Fruit fly (Drosophila melanogaster): Measurements from ENCODE around the gene CG12003.
A peak's percentile ranks its signal among the peaks of the same experiment; 100 is the strongest.

The CG12003 gene

DNA sequence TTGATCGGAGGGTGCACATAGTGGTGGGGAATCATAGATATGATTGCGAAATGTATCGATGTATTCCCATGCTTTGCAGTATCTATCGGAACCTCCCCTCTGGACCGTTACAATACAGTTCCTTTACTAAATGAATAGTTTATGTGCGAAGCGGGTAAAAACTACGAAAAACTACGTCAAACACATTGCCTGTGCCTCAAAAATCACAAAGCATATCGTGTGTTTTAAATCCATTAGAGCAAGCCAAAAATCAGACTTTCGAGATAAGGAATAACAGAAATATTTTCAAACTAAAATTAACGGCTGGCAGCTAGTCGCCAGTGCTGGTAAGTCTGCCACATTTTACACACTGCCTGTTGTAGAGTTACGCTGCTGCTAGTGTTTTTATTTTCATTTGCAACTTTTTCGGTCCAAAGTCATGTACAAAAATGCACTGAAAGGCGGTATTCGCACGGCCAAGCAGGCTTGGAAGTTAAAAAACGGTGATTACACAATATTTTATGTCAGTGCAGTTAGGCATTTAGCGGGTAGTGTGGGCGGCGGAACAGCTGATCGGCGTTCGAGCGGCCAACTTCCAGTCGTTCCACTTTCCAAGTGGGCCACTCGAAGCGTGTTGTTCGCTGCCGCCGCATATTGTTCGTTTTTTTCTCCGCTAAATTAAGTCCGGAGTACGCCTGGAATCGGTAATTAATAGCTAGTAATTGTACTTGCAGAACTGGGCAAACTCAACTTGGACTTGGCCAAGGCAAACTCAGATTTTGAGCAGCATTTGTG is 47.7 kb upstream of the CG12003 start (continued):
- peak; percentile 12 for TF ChIP-seq Hmx (GFP tag; optimal IDR thresholded peaks at IDR 0.05)
- peak; percentile 73 for TF ChIP-seq CG10274 (GFP tag; optimal IDR thresholded peaks at IDR 0.05)
- TF ChIP-seq hth (optimal IDR thresholded peaks at IDR 0.05): no peak
- TF ChIP-seq ind (GFP tag; optimal IDR thresholded peaks at IDR 0.05): peak; percentile 77
- TF ChIP-seq danr (GFP tag; IDR thresholded peaks at IDR 0.05): peak; percentile 19; the same call in 1 of the 2 replicates
- TF ChIP-seq CG3726 (GFP tag; IDR thresholded peaks at IDR 0.05): no peak
- TF ChIP-seq CG6683 (GFP tag; optimal IDR thresholded peaks at IDR 0.05): no peak
- peak; percentile 71 for TF ChIP-seq Drgx (GFP tag; IDR thresholded peaks at IDR 0.05)
- TF ChIP-seq Sry-β (GFP tag; optimal IDR thresholded peaks at IDR 0.05): no peak
- no peak for TF ChIP-seq CG8478 (optimal IDR thresholded peaks at IDR 0.05)
- TF ChIP-seq CG17361 (GFP tag; IDR thresholded peaks at IDR 0.05): no peak; the same call in 2 of the 3 replicates
- TF ChIP-seq CG1233 (GFP tag; optimal IDR thresholded peaks at IDR 0.05): peak; percentile 24
- peak; percentile 65; the same call in 1 of the 2 replicates for TF ChIP-seq sna (GFP tag; IDR thresholded peaks at IDR 0.05; ENCODE audit: partially characterized antibody)
- peak; percentile 32; the same call in 1 of the 2 replicates for TF ChIP-seq Xrp1 (GFP tag; IDR thresholded peaks at IDR 0.05)
- peak; percentile 37 for TF ChIP-seq repo (GFP tag; optimal IDR thresholded peaks at IDR 0.05)
- no peak for TF ChIP-seq sd (tag; optimal IDR thresholded peaks at IDR 0.05)
- TF ChIP-seq CG17328 (GFP tag; IDR thresholded peaks at IDR 0.05): peak; percentile 53
- TF ChIP-seq CG17359 (tag; optimal IDR thresholded peaks at IDR 0.05): no peak
- peak; percentile 16 for TF ChIP-seq CG31388 (GFP tag; optimal IDR thresholded peaks at IDR 0.05)
- no peak for TF ChIP-seq TFAM (GFP tag; optimal IDR thresholded peaks at IDR 0.05)
- no peak for TF ChIP-seq CG6272 (GFP tag; IDR thresholded peaks at IDR 0.05)
- no peak for TF ChIP-seq GATAe (GFP tag; conservative IDR thresholded peaks at IDR 0.05)
- TF ChIP-seq oc (tag; optimal IDR thresholded peaks at IDR 0.05): no peak
- TF ChIP-seq CG6654 (GFP tag; optimal IDR thresholded peaks at IDR 0.05): no peak
- peak; percentile 41 for TF ChIP-seq MTF-1 (GFP tag; optimal IDR thresholded peaks at IDR 0.05; ENCODE audit: borderline replicate concordance)
- no peak for TF ChIP-seq CG6765 (GFP tag; optimal IDR thresholded peaks at IDR 0.05)
- TF ChIP-seq esg (GFP tag; conservative IDR thresholded peaks at IDR 0.05): peak; percentile 58
- TF ChIP-seq Bdp1 (GFP tag; optimal IDR thresholded peaks at IDR 0.05): peak; percentile 50
- TF ChIP-seq CG11398 (GFP tag; optimal IDR thresholded peaks at IDR 0.05): peak; percentile 16
- no peak for TF ChIP-seq Lim3 (GFP tag; IDR thresholded peaks at IDR 0.05)
- TF ChIP-seq unc-4 (GFP tag; IDR thresholded peaks at IDR 0.05; ENCODE audit: partially characterized antibody): peak; percentile 77
- peak; percentile 54 for TF ChIP-seq shn (GFP tag; optimal IDR thresholded peaks at IDR 0.05)
- no peak for TF ChIP-seq CG1832 (GFP tag; optimal IDR thresholded peaks at IDR 0.05)
- peak; percentile 66 for TF ChIP-seq phol (tag; optimal IDR thresholded peaks at IDR 0.05)
- peak; percentile 5 for TF ChIP-seq ab (GFP tag; optimal IDR thresholded peaks at IDR 0.05)
- TF ChIP-seq usp (GFP tag; optimal IDR thresholded peaks at IDR 0.05): no peak
- TF ChIP-seq gcm (GFP tag; optimal IDR thresholded peaks at IDR 0.05): no peak
- TF ChIP-seq chm (GFP tag; IDR thresholded peaks at IDR 0.05): no peak
- peak; percentile 48 for TF ChIP-seq CTCF (GFP tag; optimal IDR thresholded peaks at IDR 0.05)
- peak; percentile 70 for TF ChIP-seq CG4424 (GFP tag; optimal IDR thresholded peaks at IDR 0.05)
- no peak for TF ChIP-seq Elba2 (GFP tag; optimal IDR thresholded peaks at IDR 0.05)
- peak; percentile 70 for TF ChIP-seq bab2 (GFP tag; optimal IDR thresholded peaks at IDR 0.05)
- TF ChIP-seq tin (GFP tag; optimal IDR thresholded peaks at IDR 0.05): peak; percentile 54
- TF ChIP-seq gfzf (GFP tag; optimal IDR thresholded peaks at IDR 0.05): peak; percentile 47
- no peak for TF ChIP-seq CG9817 (tag; optimal IDR thresholded peaks at IDR 0.05)
- peak; percentile 74 for TF ChIP-seq HLH4C (GFP tag; IDR thresholded peaks at IDR 0.05; ENCODE audit: partially characterized antibody)
- peak; percentile 72; the same call in 2 of the 3 replicates for TF ChIP-seq CG7963 (GFP tag; IDR thresholded peaks at IDR 0.05; ENCODE audit: partially characterized antibody)
- no peak for TF ChIP-seq pb (GFP tag; optimal IDR thresholded peaks at IDR 0.05)
- peak; percentile 51 for TF ChIP-seq HmgD (GFP tag; optimal IDR thresholded peaks at IDR 0.05)
- peak; percentile 53 for TF ChIP-seq sob (GFP tag; IDR thresholded peaks at IDR 0.05)
- peak; percentile 31; the same call in 1 of the 3 replicates for TF ChIP-seq B-H1 (GFP tag; IDR thresholded peaks at IDR 0.05)

Measured in whole organism, embryonic.